Worm (Caenorhabditis elegans) whole organism, L2 larva: ENCODE data around the gene B0462.4.

Experiments used
- C34F6.9 ChIP-seq: fragments of 150-350 bp; optimal IDR thresholded peaks from 2 replicates; lab custom pipeline; 2014; ENCODE audit warnings: missing biosample characterization, missing genetic modification characterization
- F13H6.1 ChIP-seq: sonication (generic microtip); optimal IDR thresholded peaks from 2 replicates; lab custom pipeline; 2016; ENCODE audit warnings: missing genetic modification characterization, missing compliant biosample characterization
- R02D3.7 ChIP-seq: fragments of 150-350 bp; optimal IDR thresholded peaks from 2 replicates; lab custom pipeline; 2014; ENCODE audit warnings: missing biosample characterization, missing genetic modification characterization
- ZK546.5 ChIP-seq: sonication (generic microtip); optimal IDR thresholded peaks from 2 replicates; lab custom pipeline; 2017; ENCODE audit warnings: missing biosample characterization, missing genetic modification characterization
- aly-2 ChIP-seq: fragments of 150-350 bp; optimal IDR thresholded peaks from 2 replicates; lab custom pipeline; 2014; ENCODE audit warnings: missing biosample characterization, missing genetic modification characterization
- ama-1 ChIP-seq: fragments of 150-350 bp; optimal IDR thresholded peaks from 2 replicates; lab custom pipeline; 2018; ENCODE audit warnings: inconsistent platforms
- blmp-1 ChIP-seq: sonication (generic microtip); optimal IDR thresholded peaks from 2 replicates; lab custom pipeline; 2017; ENCODE audit warnings: missing genetic modification characterization, mild to moderate bottlenecking, missing compliant biosample characterization, antibody characterized with exemption, moderate library complexity; ENCODE audit not compliant: insufficient read depth
- ceh-16 ChIP-seq: fragments of 150-350 bp; optimal IDR thresholded peaks from 2 replicates; lab custom pipeline; 2014; ENCODE audit warnings: missing biosample characterization, missing genetic modification characterization
- ceh-82 ChIP-seq: fragments of 150-350 bp; optimal IDR thresholded peaks from 2 replicates; lab custom pipeline; 2014; ENCODE audit warnings: missing biosample characterization, missing genetic modification characterization
- crh-2 ChIP-seq: sonication (generic microtip); optimal IDR thresholded peaks from 2 replicates; lab custom pipeline; 2017; ENCODE audit warnings: missing biosample characterization, missing genetic modification characterization
- egl-27 ChIP-seq: sonication (generic microtip); optimal IDR thresholded peaks from 3 replicates; lab custom pipeline; 2017; ENCODE audit warnings: missing biosample characterization, missing genetic modification reagents, missing genetic modification characterization
- elt-1 ChIP-seq: fragments of 150-350 bp; optimal IDR thresholded peaks from 2 replicates; lab custom pipeline; 2014; ENCODE audit warnings: missing biosample characterization, missing genetic modification characterization
- elt-3 ChIP-seq: sonication (generic microtip); optimal IDR thresholded peaks from 2 replicates; lab custom pipeline; 2017; ENCODE audit warnings: missing biosample characterization, missing genetic modification characterization
- fos-1 ChIP-seq: fragments of 150-350 bp; optimal IDR thresholded peaks from 2 replicates; lab custom pipeline; 2014; ENCODE audit warnings: missing biosample characterization, missing genetic modification characterization
- gmeb-1 ChIP-seq: fragments of 150-350 bp; optimal IDR thresholded peaks from 2 replicates; lab custom pipeline; 2014; ENCODE audit warnings: missing biosample characterization, missing genetic modification characterization
- lin-11 ChIP-seq: fragments of 150-350 bp; sonication (generic microtip); optimal IDR thresholded peaks from 2 replicates; lab custom pipeline; 2014; ENCODE audit warnings: missing biosample characterization, missing genetic modification characterization, inconsistent platforms, mixed read lengths
- lin-13 ChIP-seq: fragments of 150-350 bp; optimal IDR thresholded peaks from 2 replicates; lab custom pipeline; 2014; ENCODE audit warnings: missing biosample characterization, missing genetic modification reagents, missing genetic modification characterization
- lin-39 ChIP-seq: fragments of 150-350 bp; optimal IDR thresholded peaks from 2 replicates; lab custom pipeline; 2014; ENCODE audit warnings: missing biosample characterization, missing genetic modification reagents, missing genetic modification characterization
- lsy-2 ChIP-seq, 2 experiments: fragments of 150-350 bp in 1 of 2; sonication (generic microtip) in 1 of 2; optimal IDR thresholded peaks; 2 replicates each; lab custom pipeline; 2014 to 2017; ENCODE audit warnings: missing biosample characterization in 2 of 2, missing genetic modification characterization in 2 of 2
- mab-5 ChIP-seq: fragments of 150-350 bp; optimal IDR thresholded peaks from 2 replicates; lab custom pipeline; 2014; ENCODE audit warnings: missing biosample characterization, missing genetic modification characterization
- mbf-1 ChIP-seq: sonication (generic microtip); optimal IDR thresholded peaks from 2 replicates; lab custom pipeline; 2017; ENCODE audit warnings: missing biosample characterization, missing genetic modification characterization
- mdl-1 ChIP-seq, 2 experiments: fragments of 150-350 bp in 1 of 2; sonication (generic microtip) in 1 of 2; optimal IDR thresholded peaks; 2 replicates each; lab custom pipeline; 2017; ENCODE audit warnings: missing biosample characterization in 2 of 2, missing genetic modification characterization in 2 of 2
- nhr-10 ChIP-seq: sonication (generic microtip); optimal IDR thresholded peaks from 2 replicates; lab custom pipeline; 2017; ENCODE audit warnings: missing biosample characterization, missing genetic modification characterization
- nhr-11 ChIP-seq: fragments of 150-350 bp; optimal IDR thresholded peaks from 2 replicates; lab custom pipeline; 2014; ENCODE audit warnings: missing biosample characterization, missing genetic modification characterization
- nhr-129 ChIP-seq: fragments of 150-350 bp; optimal IDR thresholded peaks from 2 replicates; lab custom pipeline; 2014; ENCODE audit warnings: missing biosample characterization, missing genetic modification characterization
- nhr-21 ChIP-seq: fragments of 150-350 bp; optimal IDR thresholded peaks from 2 replicates; lab custom pipeline; 2014; ENCODE audit warnings: missing biosample characterization, missing genetic modification characterization
- nhr-23 ChIP-seq: fragments of 150-350 bp; optimal IDR thresholded peaks from 2 replicates; lab custom pipeline; 2014; ENCODE audit warnings: missing biosample characterization, missing genetic modification reagents, missing genetic modification characterization
- nhr-25 ChIP-seq: fragments of 150-350 bp; sonication (generic microtip); optimal IDR thresholded peaks from 3 replicates; lab custom pipeline; 2014; ENCODE audit warnings: missing biosample characterization, missing genetic modification characterization
- nhr-6 ChIP-seq: fragments of 150-350 bp; optimal IDR thresholded peaks from 2 replicates; lab custom pipeline; 2014; ENCODE audit warnings: missing biosample characterization, missing genetic modification characterization
- peb-1 ChIP-seq: fragments of 150-350 bp; optimal IDR thresholded peaks from 2 replicates; lab custom pipeline; 2014; ENCODE audit warnings: missing biosample characterization, missing genetic modification characterization
- sem-4 ChIP-seq: fragments of 150-350 bp; optimal IDR thresholded peaks from 2 replicates; lab custom pipeline; 2014; ENCODE audit warnings: missing biosample characterization, missing genetic modification reagents, missing genetic modification characterization
- sma-9 ChIP-seq, 2 experiments: fragments of 150-350 bp in 1 of 2; sonication (generic microtip) in 1 of 2; optimal IDR thresholded peaks; 2 replicates each; lab custom pipeline; 2014 to 2016; ENCODE audit warnings: missing genetic modification characterization in 2 of 2, mild to moderate bottlenecking in 1 of 2, missing biosample characterization in 1 of 2, missing compliant biosample characterization in 1 of 2, missing genetic modification reagents in 1 of 2, moderate library complexity in 1 of 2
- snpc-4 ChIP-seq: fragments of 150-350 bp; optimal IDR thresholded peaks from 2 replicates; lab custom pipeline; 2014; ENCODE audit warnings: missing biosample characterization, missing genetic modification characterization
- unc-55 ChIP-seq: fragments of 150-350 bp; sonication (generic microtip); optimal IDR thresholded peaks from 3 replicates; lab custom pipeline; 2014; ENCODE audit warnings: missing biosample characterization, missing genetic modification reagents, missing genetic modification characterization
- unc-62 ChIP-seq: fragments of 150-350 bp; optimal IDR thresholded peaks from 2 replicates; lab custom pipeline; 2014; ENCODE audit warnings: missing biosample characterization, missing genetic modification reagents, missing genetic modification characterization
- zag-1 ChIP-seq: fragments of 150-350 bp; optimal IDR thresholded peaks from 2 replicates; lab custom pipeline; 2014; ENCODE audit warnings: missing biosample characterization, missing genetic modification characterization
- ztf-1 ChIP-seq: fragments of 200-800 bp; sonication (Bioruptor generic); conservative IDR thresholded peaks from 2 replicates; pipeline ENCODE4 v1.3.6; 2022; ENCODE audit warnings: missing genetic modification characterization, missing compliant biosample characterization
- ztf-4 ChIP-seq: fragments of 150-350 bp; optimal IDR thresholded peaks from 2 replicates; lab custom pipeline; 2014; ENCODE audit warnings: missing biosample characterization, missing genetic modification characterization

B0462.4 gene

DNA sequence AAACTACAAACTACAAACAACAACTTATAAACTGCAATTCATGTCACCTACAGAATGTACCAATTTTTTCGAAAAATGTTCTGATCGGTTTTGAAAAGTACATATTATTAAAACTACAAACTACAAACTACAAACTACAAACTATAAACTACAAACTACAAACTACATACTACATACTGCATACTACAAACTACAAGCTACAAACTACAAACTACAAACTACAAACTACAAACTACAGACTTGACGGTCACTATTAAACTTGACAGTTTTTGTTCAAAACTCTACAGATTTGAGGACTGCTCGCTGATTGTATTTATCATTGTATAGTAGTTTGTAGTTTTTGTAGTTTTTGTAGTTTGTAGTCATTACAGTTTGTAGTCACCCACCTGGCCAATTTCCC lies 23.3 kb upstream of the B0462.4 start:
- TF ChIP-seq nhr-21 (tag; lab: Kevin White, UChicago) = no peak
- TF ChIP-seq lin-39 = no peak
- TF ChIP-seq egl-27 (tag; lab: Kevin White, UChicago) = no peak
- TF ChIP-seq aly-2 = no peak
- TF ChIP-seq fos-1 (tag; lab: Kevin White, UChicago) = no peak
- no peak for TF ChIP-seq nhr-129 (tag; lab: Kevin White, UChicago)
- no peak for TF ChIP-seq crh-2 (tag; lab: Kevin White, UChicago)
- TF ChIP-seq zag-1 (tag; lab: Kevin White, UChicago) = no peak
- TF ChIP-seq unc-55 (GFP tag; lab: Kevin White, UChicago) = no peak
- TF ChIP-seq mdl-1 (tag; optimal IDR thresholded peaks at IDR 0.05; lab: Kevin White, UChicago) = no peak
- no peak for TF ChIP-seq nhr-23 (tag; lab: Kevin White, UChicago)
- TF ChIP-seq lsy-2 (tag; optimal IDR thresholded peaks at IDR 0.05; lab: Kevin White, UChicago) = no peak
- no peak for TF ChIP-seq nhr-25
- no peak for TF ChIP-seq mab-5 (tag; lab: Kevin White, UChicago)
- TF ChIP-seq ama-1 = no peak
- no peak for TF ChIP-seq blmp-1 (tag; lab: Kevin White, UChicago)
- TF ChIP-seq nhr-6 = no peak
- no peak for TF ChIP-seq ztf-4
- no peak for TF ChIP-seq nhr-11
- TF ChIP-seq R02D3.7 (tag; lab: Kevin White, UChicago) = no peak

ce11 chrV:18350721-18351120 lies 19.7 kb upstream of the B0462.4 start, which contains the start of gene C08E8.11:
TSS of gene C08E8.11 (plus strand) at chrV:18351021.
- TF ChIP-seq sma-9 (GFP tag; optimal IDR thresholded peaks at IDR 0.05; lab: Kevin White, UChicago) (no peak), sma-9 (tag; optimal IDR thresholded peaks at IDR 0.05; lab: Kevin White, UChicago) (no peak), peb-1 (no peak), ZK546.5 (tag; lab: Kevin White, UChicago) (no peak), F13H6.1 (tag; lab: Kevin White, UChicago) (no peak), nhr-10 (tag; lab: Kevin White, UChicago) (no peak), ceh-82 (tag; lab: Kevin White, UChicago) (no peak), nhr-129 (tag; lab: Kevin White, UChicago) (no peak), mbf-1 (tag; lab: Kevin White, UChicago) (no peak), elt-3 (tag; lab: Kevin White, UChicago) (no peak), C34F6.9 (no peak), lin-39 (no peak), nhr-6 (no peak), blmp-1 (tag; lab: Kevin White, UChicago) (no peak), mab-5 (tag; lab: Kevin White, UChicago) (no peak), nhr-23 (tag; lab: Kevin White, UChicago) (no peak), nhr-11 (no peak), elt-1 (tag; lab: Kevin White, UChicago) (no peak), crh-2 (tag; lab: Kevin White, UChicago) (no peak), R02D3.7 (tag; lab: Kevin White, UChicago) (no peak), snpc-4 (tag; lab: Kevin White, UChicago) (no peak)
- TF ChIP-seq, all 48 proteins: peak for 0

- no peak for TF ChIP-seq crh-2 (tag; lab: Kevin White, UChicago)
- TF ChIP-seq gmeb-1 = no peak
- no peak for TF ChIP-seq snpc-4 (tag; lab: Kevin White, UChicago)
- no peak for TF ChIP-seq nhr-129 (tag; lab: Kevin White, UChicago)
- no peak for TF ChIP-seq ceh-16 (tag; lab: Kevin White, UChicago)
- TF ChIP-seq nhr-11 = no peak
- no peak for TF ChIP-seq lin-13 (GFP tag; lab: Kevin White, UChicago)
- TF ChIP-seq sem-4 = no peak
- TF ChIP-seq ztf-1 (GFP tag; lab: Robert Waterston, UW) = no peak
- TF ChIP-seq lin-39 = no peak
- no peak for TF ChIP-seq lin-11 (tag; lab: Kevin White, UChicago)
- no peak for TF ChIP-seq sma-9 (GFP tag; optimal IDR thresholded peaks at IDR 0.05; lab: Kevin White, UChicago)
- no peak for TF ChIP-seq sma-9 (tag; optimal IDR thresholded peaks at IDR 0.05; lab: Kevin White, UChicago)
- no peak for TF ChIP-seq egl-27 (tag; lab: Kevin White, UChicago)
- no peak for TF ChIP-seq unc-62
- no peak for TF ChIP-seq C34F6.9
These were observed 19.1 kb upstream of the B0462.4 start, which contains the start of gene C08E8.3 for ce11 chrV:18350046-18350445. TSS of gene C08E8.3 (plus strand) at chrV:18350129.
